Fruit fly (Drosophila melanogaster) whole organism, wandering third instar larva: ENCODE data around the gene croc.

Experiments used
- CG9705 ChIP-seq: fragments of 200-800 bp; sonication (Bioruptor generic); optimal IDR thresholded peaks from 2 replicates; lab custom pipeline; 2018; ENCODE audit warnings: missing biosample characterization, mild to moderate bottlenecking, missing genetic modification characterization
- Hr83 ChIP-seq: fragments of 200-300 bp; sonication (Bioruptor generic); optimal IDR thresholded peaks from 2 replicates; lab custom pipeline; 2016; ENCODE audit warnings: missing biosample characterization, mild to moderate bottlenecking, missing genetic modification characterization, moderate library complexity; ENCODE audit not compliant: poor library complexity, severe bottlenecking
- Myc ChIP-seq: fragments of >200 bp; optimal IDR thresholded peaks from 2 replicates; lab custom pipeline; 2017
- Sp1 ChIP-seq: fragments of 200-800 bp; sonication (Bioruptor generic); optimal IDR thresholded peaks from 3 replicates; lab custom pipeline; 2019; ENCODE audit warnings: missing biosample characterization, mild to moderate bottlenecking, missing genetic modification characterization, moderate library complexity
- br ChIP-seq: fragments of 200-800 bp; sonication (Bioruptor generic); optimal IDR thresholded peaks from 2 replicates; lab custom pipeline; 2016; ENCODE audit warnings: missing biosample characterization, missing genetic modification characterization
- dl ChIP-seq, 2 experiments: fragments of 175-275, 200-275 bp in 1 of 2; fragments of 200-275 bp in 1 of 2; sonication (Bioruptor generic); optimal IDR thresholded peaks; lab custom pipeline; 2018; ENCODE audit warnings: mild to moderate bottlenecking in 2 of 2, missing biosample characterization in 2 of 2, missing genetic modification characterization in 2 of 2, moderate library complexity in 2 of 2; ENCODE audit not compliant: partially characterized antibody in 2 of 2, insufficient read depth in 1 of 2
- dmrt93B ChIP-seq: fragments of 200-800 bp; sonication (Bioruptor generic); optimal IDR thresholded peaks from 2 replicates; lab custom pipeline; 2018; ENCODE audit warnings: missing biosample characterization, mild to moderate bottlenecking, missing genetic modification characterization
- foxo ChIP-seq, 2 experiments: fragments of 200-800 bp; sonication (Bioruptor generic); optimal IDR thresholded peaks; 2 replicates in 1 of 2; 3 replicates in 1 of 2; lab custom pipeline; 2016 to 2017; ENCODE audit warnings: missing biosample characterization in 2 of 2, missing genetic modification characterization in 2 of 2
- fru ChIP-seq: fragments of 200-800 bp; sonication (Bioruptor generic); optimal IDR thresholded peaks from 3 replicates; lab custom pipeline; 2016; ENCODE audit warnings: missing biosample characterization, mild to moderate bottlenecking, missing genetic modification characterization
- h ChIP-seq: fragments of 200-800 bp; sonication (Bioruptor generic); optimal IDR thresholded peaks from 3 replicates; lab custom pipeline; 2016; ENCODE audit warnings: missing biosample characterization, mild to moderate bottlenecking, missing genetic modification characterization
- lola ChIP-seq: fragments of >200 bp; optimal IDR thresholded peaks from 2 replicates; lab custom pipeline; 2017; ENCODE audit warnings: missing biosample characterization, missing genetic modification characterization
- pan ChIP-seq: fragments of >200 bp; optimal IDR thresholded peaks from 2 replicates; lab custom pipeline; 2017
- psq ChIP-seq: fragments of 200-800 bp; sonication (Bioruptor generic); optimal IDR thresholded peaks from 3 replicates; lab custom pipeline; 2017; ENCODE audit warnings: missing biosample characterization, mild to moderate bottlenecking, missing genetic modification characterization, moderate library complexity
- sage ChIP-seq: fragments of 200-800 bp; sonication (Bioruptor generic); optimal IDR thresholded peaks from 2 replicates; lab custom pipeline; 2016; ENCODE audit warnings: missing biosample characterization, mild to moderate bottlenecking, missing genetic modification characterization

DNA sequence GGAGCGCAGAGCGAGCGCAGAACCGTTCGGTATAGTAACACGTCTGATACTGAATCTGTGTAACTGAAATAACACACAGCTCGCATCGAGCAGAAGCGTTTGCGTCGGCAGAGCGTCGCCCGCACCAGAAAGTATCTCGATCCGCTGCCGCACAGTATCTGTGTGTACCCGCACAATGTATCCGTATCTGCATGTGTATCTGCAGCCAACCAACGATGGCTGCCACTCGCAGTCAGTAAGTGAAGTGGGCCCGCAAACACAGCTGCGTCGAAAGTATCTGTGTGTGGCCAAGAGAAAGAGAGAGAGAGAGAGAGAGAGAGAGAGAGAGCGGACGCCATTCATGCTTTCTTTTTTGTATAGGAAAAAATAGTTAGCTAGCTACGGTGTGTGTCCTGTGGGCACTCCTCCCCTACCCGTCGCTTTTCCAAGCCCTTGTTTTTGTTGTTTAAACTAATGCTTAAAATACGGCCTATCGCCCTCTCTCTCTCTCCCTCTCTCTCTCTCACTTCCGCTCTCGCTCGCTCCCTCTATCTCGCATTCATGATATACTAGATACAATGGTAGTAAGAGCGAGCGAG, at the start of gene croc:
- TF ChIP-seq psq (GFP tag; lab: Kevin White, UChicago) (no peak), sage (GFP tag; lab: Kevin White, UChicago) (no peak), CG9705 (GFP tag; lab: Kevin White, UChicago) (no peak), Myc (lab: Kevin White, UChicago) (no peak), fru (GFP tag; lab: Kevin White, UChicago) (no peak), dl (GFP tag; optimal IDR thresholded peaks at IDR 0.05; lab: Kevin White, UChicago; ENCODE audit: insufficient read depth in 1 of 2, partially characterized antibody in 2 of 2) (no peak), lola (GFP tag; lab: Kevin White, UChicago) (no peak), dmrt93B (GFP tag; lab: Kevin White, UChicago) (no peak), pan (no peak), br (GFP tag; lab: Kevin White, UChicago) (no peak), Hr83 (GFP tag; lab: Kevin White, UChicago) (no peak), h (GFP tag; lab: Kevin White, UChicago) (no peak), Sp1 (GFP tag; lab: Kevin White, UChicago) (no peak), foxo (GFP tag; optimal IDR thresholded peaks at IDR 0.05; lab: Kevin White, UChicago) (no peak)
